Worm (Caenorhabditis elegans) whole organism, young adult: Measurements from ENCODE around the gene K05B2.4.
A peak's percentile ranks its signal among the peaks of the same experiment; 100 is the strongest.

ENCODE experiments used
- B0019.2 ChIP-seq: fragments of 200-800 bp; sonication (Bioruptor generic); conservative IDR thresholded peaks from 2 replicates; pipeline ENCODE4 v1.3.6; 2022; ENCODE audit warnings: missing genetic modification reagents, missing genetic modification characterization, missing compliant biosample characterization
- B0261.1 ChIP-seq: sonication (generic microtip); optimal IDR thresholded peaks from 2 replicates; lab custom pipeline; 2016; ENCODE audit warnings: mild to moderate bottlenecking, missing genetic modification characterization, moderate library complexity, missing compliant biosample characterization
- C17E4.6 ChIP-seq: fragments of 200-800 bp; sonication (Bioruptor generic); IDR thresholded peaks from 2 replicates; pipeline ENCODE4 v1.3.6; 2022; ENCODE audit warnings: missing genetic modification reagents, missing genetic modification characterization, missing compliant biosample characterization
- F10E7.11 ChIP-seq: sonication (generic microtip); optimal IDR thresholded peaks from 2 replicates; lab custom pipeline; 2017; ENCODE audit warnings: mild to moderate bottlenecking, missing genetic modification characterization, moderate library complexity, missing compliant biosample characterization
- F37B4.10 ChIP-seq: fragments of 200-800 bp; sonication (Bioruptor generic); IDR thresholded peaks from 2 replicates; pipeline ENCODE4 v1.3.6; 2022; ENCODE audit warnings: missing genetic modification characterization, missing compliant biosample characterization
- F39B2.1 ChIP-seq: fragments of 200-800 bp; sonication (Bioruptor generic); IDR thresholded peaks from 2 replicates; pipeline ENCODE4 v1.3.6; 2022; ENCODE audit warnings: missing genetic modification reagents, missing genetic modification characterization, missing compliant biosample characterization
- K12H6.12 ChIP-seq: fragments of 200-800 bp; sonication (Bioruptor generic); optimal IDR thresholded peaks from 2 replicates; lab custom pipeline; 2018; ENCODE audit warnings: mild to moderate bottlenecking, missing genetic modification characterization, missing compliant biosample characterization
- T07F8.4 ChIP-seq: sonication (generic microtip); optimal IDR thresholded peaks from 2 replicates; lab custom pipeline; 2016; ENCODE audit warnings: mild to moderate bottlenecking, missing genetic modification characterization, moderate library complexity, missing compliant biosample characterization
- T26A5.8 ChIP-seq: sonication (generic microtip); optimal IDR thresholded peaks from 2 replicates; lab custom pipeline; 2016; ENCODE audit warnings: missing genetic modification characterization, missing compliant biosample characterization
- Y53G8AR.9 ChIP-seq: fragments of 200-800 bp; sonication (Bioruptor generic); conservative IDR thresholded peaks from 2 replicates; pipeline ENCODE4 v1.3.6; 2022; ENCODE audit warnings: missing genetic modification reagents, missing genetic modification characterization, missing compliant biosample characterization
- akir-1 ChIP-seq: fragments of 200-800 bp; sonication (Bioruptor generic); optimal IDR thresholded peaks from 2 replicates; lab custom pipeline; 2018; ENCODE audit warnings: mild to moderate bottlenecking, missing genetic modification characterization, moderate library complexity, missing compliant biosample characterization
- ama-1 ChIP-seq, 3 experiments: fragments of 150-350 bp in 1 of 3; sonication (generic microtip) in 2 of 3; optimal IDR thresholded peaks; 2 replicates each; lab custom pipeline; 2014 to 2018; ENCODE audit warnings: missing biosample characterization in 2 of 3, missing genetic modification characterization in 2 of 3, missing genetic modification reagents in 2 of 3
- aptf-3 ChIP-seq: fragments of 200-800 bp; sonication (Bioruptor generic); IDR thresholded peaks from 2 replicates; pipeline ENCODE4 v1.3.6; 2022; ENCODE audit warnings: missing genetic modification characterization, missing compliant biosample characterization
- atf-7 ChIP-seq: sonication (generic microtip); optimal IDR thresholded peaks from 2 replicates; lab custom pipeline; 2017; ENCODE audit warnings: mild to moderate bottlenecking, missing genetic modification characterization, missing compliant biosample characterization
- attf-6 ChIP-seq: fragments of 200-800 bp; sonication (Bioruptor generic); IDR thresholded peaks from 2 replicates; pipeline ENCODE4 v1.3.6; 2022; ENCODE audit warnings: missing genetic modification reagents, missing genetic modification characterization, missing compliant biosample characterization
- bed-1 ChIP-seq: fragments of 200-800 bp; sonication (Bioruptor generic); IDR thresholded peaks from 2 replicates; pipeline ENCODE4 v1.3.6; 2022; ENCODE audit warnings: missing genetic modification reagents, missing genetic modification characterization, missing compliant biosample characterization
- bed-2 ChIP-seq: fragments of 200-800 bp; sonication (Bioruptor generic); IDR thresholded peaks from 2 replicates; pipeline ENCODE4 v1.3.6; 2022; ENCODE audit warnings: missing genetic modification reagents, missing genetic modification characterization, missing compliant biosample characterization
- ceh-27 ChIP-seq: fragments of 200-800 bp; sonication (Bioruptor generic); optimal IDR thresholded peaks from 2 replicates; lab custom pipeline; 2018; ENCODE audit warnings: mild to moderate bottlenecking, missing genetic modification characterization, moderate library complexity, missing compliant biosample characterization
- chd-7 ChIP-seq: sonication (generic microtip); optimal IDR thresholded peaks from 2 replicates; lab custom pipeline; 2016; ENCODE audit warnings: mild to moderate bottlenecking, missing genetic modification characterization, moderate library complexity, missing compliant biosample characterization
- die-1 ChIP-seq: sonication (generic microtip); optimal IDR thresholded peaks from 2 replicates; lab custom pipeline; 2016; ENCODE audit warnings: missing genotype, mild to moderate bottlenecking, missing genetic modification characterization, missing compliant biosample characterization
- dox-1 ChIP-seq: fragments of 200-800 bp; sonication (Bioruptor generic); IDR thresholded peaks from 2 replicates; pipeline ENCODE4 v1.3.6; 2022; ENCODE audit warnings: missing genetic modification reagents, missing genetic modification characterization, missing compliant biosample characterization
- dpl-1 ChIP-seq: fragments of 150-350 bp; optimal IDR thresholded peaks from 2 replicates; lab custom pipeline; 2014; ENCODE audit warnings: missing biosample characterization, missing genetic modification reagents, missing genetic modification characterization
- egl-44 ChIP-seq: fragments of 200-800 bp; sonication (Bioruptor generic); IDR thresholded peaks from 2 replicates; pipeline ENCODE4 v1.3.6; 2022; ENCODE audit warnings: missing genetic modification reagents, missing genetic modification characterization, missing compliant biosample characterization
- egrh-3 ChIP-seq: fragments of 200-800 bp; sonication (Bioruptor generic); IDR thresholded peaks from 2 replicates; pipeline ENCODE4 v1.3.6; 2022; ENCODE audit warnings: missing genetic modification reagents, missing genetic modification characterization, missing compliant biosample characterization
- gei-17 ChIP-seq: fragments of 200-800 bp; sonication (Bioruptor generic); optimal IDR thresholded peaks from 2 replicates; lab custom pipeline; 2018; ENCODE audit warnings: mild to moderate bottlenecking, missing genetic modification characterization, missing compliant biosample characterization
- him-1 ChIP-seq: sonication (generic microtip); optimal IDR thresholded peaks from 2 replicates; lab custom pipeline; 2016; ENCODE audit warnings: missing genotype, missing genetic modification reagents, missing genetic modification characterization, missing compliant biosample characterization
- hlh-12 ChIP-seq: sonication (generic microtip); optimal IDR thresholded peaks from 2 replicates; lab custom pipeline; 2016; ENCODE audit warnings: missing genetic modification characterization, missing compliant biosample characterization
- hmg-1.2 ChIP-seq: fragments of 200-800 bp; sonication (Bioruptor generic); IDR thresholded peaks from 2 replicates; pipeline ENCODE4 v1.3.6; 2022; ENCODE audit warnings: missing genetic modification reagents, missing genetic modification characterization, missing compliant biosample characterization
- hrde-1 ChIP-seq: sonication (generic microtip); optimal IDR thresholded peaks from 2 replicates; lab custom pipeline; 2016; ENCODE audit warnings: missing genetic modification characterization, mild to moderate bottlenecking, missing compliant biosample characterization, moderate library complexity, missing genotype, missing genetic modification reagents, borderline replicate concordance
- let-526 ChIP-seq: fragments of 200-800 bp; sonication (Bioruptor generic); IDR thresholded peaks from 2 replicates; pipeline ENCODE4 v1.3.6; 2022; ENCODE audit warnings: missing genetic modification reagents, missing genetic modification characterization, missing compliant biosample characterization
- lin-35 ChIP-seq, 3 experiments: fragments of 150-350 bp in 2 of 3; sonication (generic microtip) in 1 of 3; optimal IDR thresholded peaks; 2 replicates each; lab custom pipeline; 2014 to 2018; ENCODE audit warnings: missing biosample characterization in 3 of 3, missing genetic modification characterization in 3 of 3, missing genetic modification reagents in 3 of 3
- lin-40 ChIP-seq: sonication (generic microtip); optimal IDR thresholded peaks from 2 replicates; lab custom pipeline; 2016; ENCODE audit warnings: missing genetic modification characterization, mild to moderate bottlenecking, missing compliant biosample characterization, missing genotype, missing genetic modification reagents
- madf-3 ChIP-seq: fragments of 200-800 bp; sonication (Bioruptor generic); IDR thresholded peaks from 2 replicates; pipeline ENCODE4 v1.3.6; 2022; ENCODE audit warnings: missing genetic modification reagents, missing genetic modification characterization, missing compliant biosample characterization
- mcd-1 ChIP-seq: fragments of 200-800 bp; sonication (Bioruptor generic); IDR thresholded peaks from 2 replicates; pipeline ENCODE4 v1.3.6; 2022; ENCODE audit warnings: missing genetic modification reagents, missing genetic modification characterization, missing compliant biosample characterization
- nhr-27 ChIP-seq: fragments of 200-800 bp; sonication (Bioruptor generic); optimal IDR thresholded peaks from 2 replicates; lab custom pipeline; 2018; ENCODE audit warnings: mild to moderate bottlenecking, missing genetic modification characterization, moderate library complexity, missing compliant biosample characterization
- nhr-80 ChIP-seq: sonication (generic microtip); optimal IDR thresholded peaks from 2 replicates; lab custom pipeline; 2016; ENCODE audit warnings: missing genetic modification characterization, missing compliant biosample characterization
- pbrm-1 ChIP-seq: fragments of 200-800 bp; sonication (Bioruptor generic); IDR thresholded peaks from 2 replicates; pipeline ENCODE4 v1.3.6; 2022; ENCODE audit warnings: missing genetic modification reagents, missing genetic modification characterization, missing compliant biosample characterization
- pha-4 ChIP-seq: fragments of 150-350 bp; sonication (generic microtip); optimal IDR thresholded peaks from 2 replicates; lab custom pipeline; 2014; ENCODE audit warnings: missing biosample characterization, missing genetic modification reagents, missing genetic modification characterization
- sdz-38 ChIP-seq: sonication (generic microtip); optimal IDR thresholded peaks from 2 replicates; lab custom pipeline; 2016; ENCODE audit warnings: missing genotype, missing genetic modification characterization, missing compliant biosample characterization
- sea-2 ChIP-seq: fragments of 200-800 bp; sonication (Bioruptor generic); IDR thresholded peaks from 2 replicates; pipeline ENCODE4 v1.3.6; 2022; ENCODE audit warnings: missing genetic modification characterization, missing compliant biosample characterization
- snpc-1.1 ChIP-seq: sonication (generic microtip); optimal IDR thresholded peaks from 2 replicates; lab custom pipeline; 2017; ENCODE audit warnings: missing genetic modification characterization, mild to moderate bottlenecking, missing compliant biosample characterization, antibody characterized with exemption, moderate library complexity, missing genotype, missing genetic modification reagents; ENCODE audit not compliant: insufficient read depth
- somi-1 ChIP-seq: fragments of 200-800 bp; sonication (Bioruptor generic); optimal IDR thresholded peaks from 2 replicates; lab custom pipeline; 2018; ENCODE audit warnings: mild to moderate bottlenecking, missing genetic modification characterization, missing compliant biosample characterization
- tbp1 ChIP-seq: fragments of 200-800 bp; sonication (Bioruptor generic); optimal IDR thresholded peaks from 2 replicates; lab custom pipeline; 2018; ENCODE audit warnings: mild to moderate bottlenecking, missing genetic modification characterization, missing compliant biosample characterization
- tbx-9 ChIP-seq: sonication (generic microtip); optimal IDR thresholded peaks from 2 replicates; lab custom pipeline; 2016; ENCODE audit warnings: borderline replicate concordance, missing genetic modification characterization, inconsistent platforms, missing compliant biosample characterization
- unc-130 ChIP-seq: sonication (generic microtip); optimal IDR thresholded peaks from 2 replicates; lab custom pipeline; 2016; ENCODE audit warnings: missing genetic modification reagents, missing genetic modification characterization, missing compliant biosample characterization
- zfh-2 ChIP-seq: fragments of 200-800 bp; sonication (Bioruptor generic); conservative IDR thresholded peaks from 2 replicates; pipeline ENCODE4 v1.3.6; 2022; ENCODE audit warnings: missing genetic modification reagents, missing genetic modification characterization, missing compliant biosample characterization

K05B2.4 gene

ce11 chrX:4960910-4961680 is 40.3 kb upstream of the K05B2.4 start (continued):
- TF ChIP-seq nhr-80 (tag; lab: Kevin White, UChicago) (no peak), snpc-1.1 (tag; lab: Kevin White, UChicago) (no peak), attf-6 (no peak), bed-1 (GFP tag; lab: Robert Waterston, UW) (no peak), madf-3 (GFP tag; lab: Robert Waterston, UW) (no peak), tbx-9 (no peak), ceh-27 (GFP tag; lab: Kevin White, UChicago) (no peak), sdz-38 (tag; lab: Kevin White, UChicago) (no peak), die-1 (tag; lab: Kevin White, UChicago) (no peak), T07F8.4 (tag; lab: Kevin White, UChicago) (no peak), mcd-1 (0 out of 2 replicates have a peak, but pooled peaks have one; percentile 16), pha-4 (no peak), F10E7.11 (no peak), hrde-1 (no peak), let-526 (GFP tag; lab: Robert Waterston, UW) (no peak), aptf-3 (GFP tag; lab: Robert Waterston, UW) (no peak), hmg-1.2 (GFP tag; lab: Robert Waterston, UW) (no peak), K12H6.12 (tag; lab: Kevin White, UChicago) (no peak), akir-1 (peak; percentile 27), unc-130 (GFP tag; lab: Kevin White, UChicago) (no peak), hlh-12 (no peak), F37B4.10 (GFP tag; lab: Robert Waterston, UW) (0 out of 2 replicates have a peak, but pooled peaks have one; percentile 46), B0019.2 (no peak), C17E4.6 (GFP tag; lab: Robert Waterston, UW) (no peak), nhr-27 (no peak), Y53G8AR.9 (GFP tag; lab: Robert Waterston, UW) (peak; percentile 28; the same call in 1 of the 2 replicates), him-1 (no peak), B0261.1 (tag; lab: Kevin White, UChicago) (no peak), T26A5.8 (tag; lab: Kevin White, UChicago) (no peak), bed-2 (GFP tag; lab: Robert Waterston, UW) (peak; percentile 26; the same call in 1 of the 2 replicates), F39B2.1 (GFP tag; lab: Robert Waterston, UW) (no peak)
- TF ChIP-seq, all 124 proteins: peak for 6

ce11 chrX:4960422-4960821 is 39.6 kb upstream of the K05B2.4 start, which contains the start of gene act-4:
TSS of gene act-4 (plus strand) at chrX:4960621.
- TF ChIP-seq somi-1 (GFP tag; lab: Kevin White, UChicago): peak; percentile 41
- peak; percentile 48 for TF ChIP-seq K12H6.12 (tag; lab: Kevin White, UChicago)
- TF ChIP-seq gei-17 (GFP tag; lab: Kevin White, UChicago): peak; percentile 3
- TF ChIP-seq ama-1 (optimal IDR thresholded peaks at IDR 0.05; lab: Kevin White, UChicago): peak; percentile 84
- TF ChIP-seq ama-1 (GFP tag; optimal IDR thresholded peaks at IDR 0.05; lab: Kevin White, UChicago): peak in 1 of 2 experiments; percentile 26
- peak; percentile 26 for TF ChIP-seq lin-40 (tag; lab: Kevin White, UChicago)
- no peak for TF ChIP-seq aptf-3 (GFP tag; lab: Robert Waterston, UW)
- peak; percentile 68 for TF ChIP-seq ceh-27 (GFP tag; lab: Kevin White, UChicago)
- 0 out of 2 replicates have a peak, but pooled peaks have one; percentile 28 for TF ChIP-seq pbrm-1
- peak; percentile 50 for TF ChIP-seq tbp1 (GFP tag; lab: Kevin White, UChicago)
- peak; percentile 40 for TF ChIP-seq atf-7 (tag; lab: Kevin White, UChicago)
- TF ChIP-seq mcd-1: peak; percentile 48; the same call in 1 of the 2 replicates
- peak; percentile 43; the same call in 1 of the 2 replicates for TF ChIP-seq egrh-3 (GFP tag; lab: Robert Waterston, UW)
- TF ChIP-seq zfh-2 (GFP tag; lab: Robert Waterston, UW): peak; percentile 97
- TF ChIP-seq lin-35 (GFP tag; optimal IDR thresholded peaks at IDR 0.05; lab: Kevin White, UChicago): no peak
- no peak for TF ChIP-seq dpl-1 (GFP tag; lab: Kevin White, UChicago)
- TF ChIP-seq attf-6: no peak
- TF ChIP-seq egl-44: no peak
- TF ChIP-seq sea-2 (GFP tag; lab: Robert Waterston, UW): 0 out of 2 replicates have a peak, but pooled peaks have one; percentile 54
- TF ChIP-seq dox-1 (GFP tag; lab: Robert Waterston, UW): peak; percentile 23; the same call in 1 of the 2 replicates
- peak; percentile 6 for TF ChIP-seq chd-7 (tag; lab: Kevin White, UChicago)
- no peak for TF ChIP-seq bed-1 (GFP tag; lab: Robert Waterston, UW)
- TF ChIP-seq F39B2.1 (GFP tag; lab: Robert Waterston, UW): no peak
